Worm (Caenorhabditis elegans): Measurements from ENCODE around the gene tag-18.

Gene tag-18

ce11 chrX:3709747-3710146 lies 24.1 kb downstream of the tag-18 start:
- TF ChIP-seq unc-86 (tag; optimal IDR thresholded peaks at IDR 0.05) (no peak), nhr-84 (tag; optimal IDR thresholded peaks at IDR 0.05) (no peak), C16A3.4 (tag; optimal IDR thresholded peaks at IDR 0.05) (no peak), lin-14 (GFP tag; optimal IDR thresholded peaks at IDR 0.05) (peak; percentile 33), fkh-10 (GFP tag; optimal IDR thresholded peaks at IDR 0.05) (no peak), grh-1 (GFP tag; IDR thresholded peaks at IDR 0.05) (no peak), fkh-8 (tag; optimal IDR thresholded peaks at IDR 0.05) (no peak), tbx-2 (tag; optimal IDR thresholded peaks at IDR 0.05) (no peak), sup-37 (GFP tag; optimal IDR thresholded peaks at IDR 0.05) (no peak), ceh-88 (GFP tag; IDR thresholded peaks at IDR 0.05) (no peak), elt-3 (tag; optimal IDR thresholded peaks at IDR 0.05) (no peak), lir-3 (tag; optimal IDR thresholded peaks at IDR 0.05; ENCODE audit: poor library complexity) (no peak), nhr-12 (tag; optimal IDR thresholded peaks at IDR 0.05) (no peak), dpl-1 (GFP tag; optimal IDR thresholded peaks at IDR 0.05) (no peak), nhr-11 (tag; optimal IDR thresholded peaks at IDR 0.05) (no peak), mep-1 (tag; optimal IDR thresholded peaks at IDR 0.05) (no peak), mef-2 (tag; optimal IDR thresholded peaks at IDR 0.05) (no peak), xbp-1 (tag; optimal IDR thresholded peaks at IDR 0.05) (no peak), nhr-90 (tag; optimal IDR thresholded peaks at IDR 0.05; ENCODE audit: poor library complexity) (no peak), ceh-8 (GFP tag; optimal IDR thresholded peaks at IDR 0.05) (no peak), unc-98 (GFP tag; IDR thresholded peaks at IDR 0.05) (no peak), egl-13 (tag; optimal IDR thresholded peaks at IDR 0.05) (no peak), nhr-77 (tag; optimal IDR thresholded peaks at IDR 0.05) (no peak), ceh-82 (tag; optimal IDR thresholded peaks at IDR 0.05) (no peak), ztf-4 (tag; optimal IDR thresholded peaks at IDR 0.05) (no peak), jun-1 (tag; optimal IDR thresholded peaks at IDR 0.05) (no peak), aly-2 (tag; optimal IDR thresholded peaks at IDR 0.05) (no peak), ces-1 (GFP tag; optimal IDR thresholded peaks at IDR 0.05) (no peak), swsn-7 (tag; optimal IDR thresholded peaks at IDR 0.05) (no peak), ceh-90 (tag; optimal IDR thresholded peaks at IDR 0.05) (no peak), ztf-11 (tag; optimal IDR thresholded peaks at IDR 0.05) (no peak), nhr-71 (tag; optimal IDR thresholded peaks at IDR 0.05) (peak; percentile 50), nhr-85 (tag) (no peak), ama-1 (optimal IDR thresholded peaks at IDR 0.05) (no peak), isw-1 (GFP tag; IDR thresholded peaks at IDR 0.05) (no peak), fkh-4 (tag; optimal IDR thresholded peaks at IDR 0.05; ENCODE audit: borderline replicate concordance) (peak; percentile 80), ets-5 (GFP tag; IDR thresholded peaks at IDR 0.05) (no peak), efl-1 (optimal IDR thresholded peaks at IDR 0.05) (no peak), efl-1 (GFP tag; optimal IDR thresholded peaks at IDR 0.05 in 1 of 2) (peak in 1 of 2 experiments; percentile 70), mdl-1 (tag; optimal IDR thresholded peaks at IDR 0.05) (no peak), Y116A8C.19 (tag; optimal IDR thresholded peaks at IDR 0.05; ENCODE audit: borderline replicate concordance) (no peak), nhr-28 (tag; optimal IDR thresholded peaks at IDR 0.05) (no peak), irx-1 (tag; optimal IDR thresholded peaks at IDR 0.05) (no peak), pax-3 (tag; optimal IDR thresholded peaks at IDR 0.05) (no peak), rnt-1 (tag; optimal IDR thresholded peaks at IDR 0.05) (peak; percentile 32), C04F5.9 (tag; optimal IDR thresholded peaks at IDR 0.05) (no peak), zip-4 (GFP tag; optimal IDR thresholded peaks at IDR 0.05) (no peak), efl-3 (GFP tag; optimal IDR thresholded peaks at IDR 0.05) (no peak), snu-23 (GFP tag; optimal IDR thresholded peaks at IDR 0.05) (peak; percentile 4), mab-9 (GFP tag; IDR thresholded peaks at IDR 0.05) (no peak), lsy-2 (tag; optimal IDR thresholded peaks at IDR 0.05) (no peak), fos-1 (tag; optimal IDR thresholded peaks at IDR 0.05) (no peak), zag-1 (tag; optimal IDR thresholded peaks at IDR 0.05) (no peak), dsc-1 (tag; optimal IDR thresholded peaks at IDR 0.05) (peak; percentile 94), F16B12.6 (tag; optimal IDR thresholded peaks at IDR 0.05) (no peak)

Data from whole organism, L1 larva.